Worm (Caenorhabditis elegans): Measurements from ENCODE around the gene cyn-6.

DNA sequence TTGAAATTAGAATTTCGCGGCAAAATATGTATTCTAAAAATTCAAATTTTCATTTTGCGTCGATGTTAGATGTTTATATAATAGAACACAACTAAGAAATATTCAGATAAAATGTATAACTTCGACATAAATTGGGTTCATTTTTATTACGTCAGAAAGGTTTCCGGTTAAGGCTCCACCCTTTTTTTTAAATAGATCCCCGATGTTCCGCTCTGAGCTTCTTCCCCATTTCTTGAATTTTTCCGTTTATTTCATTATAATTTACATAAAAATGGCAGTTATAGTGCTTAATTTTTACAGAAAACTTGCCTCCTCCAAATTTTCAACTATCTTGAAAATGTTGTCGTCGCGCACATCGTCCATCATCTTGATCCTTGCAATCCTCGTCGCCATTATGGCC lies 48.4 kb upstream of the cyn-6 start, which contains the start of gene flp-24:
- TF ChIP-seq dmd-4 (tag; optimal IDR thresholded peaks at IDR 0.05; ENCODE audit: borderline replicate concordance), result no peak
- TF ChIP-seq ceh-14 (tag; optimal IDR thresholded peaks at IDR 0.05), result no peak
- no peak for TF ChIP-seq ceh-6 (GFP tag; optimal IDR thresholded peaks at IDR 0.05)
- no peak for TF ChIP-seq rnt-1 (tag; optimal IDR thresholded peaks at IDR 0.05)
- TF ChIP-seq hlh-30 (tag; optimal IDR thresholded peaks at IDR 0.05; ENCODE audit: insufficient read depth), result no peak
- TF ChIP-seq ceh-45 (GFP tag; IDR thresholded peaks at IDR 0.05), result no peak
- TF ChIP-seq tbx-2 (tag; optimal IDR thresholded peaks at IDR 0.05), result no peak
- no peak for TF ChIP-seq ceh-19 (GFP tag; optimal IDR thresholded peaks at IDR 0.05)
- TF ChIP-seq ceh-22 (tag; optimal IDR thresholded peaks at IDR 0.05), result no peak
- no peak for TF ChIP-seq pat-9 (tag; optimal IDR thresholded peaks at IDR 0.05)
- no peak for TF ChIP-seq elt-2 (tag; optimal IDR thresholded peaks at IDR 0.05)
- no peak for TF ChIP-seq dve-1 (tag; optimal IDR thresholded peaks at IDR 0.05)
- TF ChIP-seq lin-11 (tag; optimal IDR thresholded peaks at IDR 0.05), result no peak

Data from whole organism, late embryonic.